Worm (Caenorhabditis elegans) whole organism, L4 larva: ENCODE data around the gene R05D8.11.

ENCODE experiments used
- F10B5.3 ChIP-seq: sonication (generic microtip); optimal IDR thresholded peaks from 2 replicates; lab custom pipeline; 2016; ENCODE audit warnings: mild to moderate bottlenecking, missing genetic modification characterization, missing compliant biosample characterization
- F26F4.8 ChIP-seq: fragments of 200-800 bp; sonication (Bioruptor generic); conservative IDR thresholded peaks from 2 replicates; pipeline ENCODE4 v1.3.6; 2022; ENCODE audit warnings: missing genetic modification characterization, missing compliant biosample characterization
- T20F7.1 ChIP-seq: fragments of 200-800 bp; sonication (Bioruptor generic); optimal IDR thresholded peaks from 2 replicates; lab custom pipeline; 2018; ENCODE audit warnings: mild to moderate bottlenecking, missing genetic modification characterization, missing compliant biosample characterization
- Y75B8A.6 ChIP-seq: fragments of 200-800 bp; sonication (Bioruptor generic); IDR thresholded peaks from 2 replicates; pipeline ENCODE4 v1.3.6; 2022; ENCODE audit warnings: missing genetic modification reagents, missing genetic modification characterization, missing compliant biosample characterization
- ZK337.2 ChIP-seq: fragments of 200-800 bp; sonication (Bioruptor generic); IDR thresholded peaks from 2 replicates; pipeline ENCODE4 v1.3.6; 2022; ENCODE audit warnings: missing genetic modification reagents, missing genetic modification characterization, missing compliant biosample characterization
- arid-1 ChIP-seq: fragments of 200-800 bp; sonication (Bioruptor generic); conservative IDR thresholded peaks from 2 replicates; pipeline ENCODE4 v1.3.6; 2022; ENCODE audit warnings: missing genetic modification reagents, missing genetic modification characterization, missing compliant biosample characterization
- ceh-32 ChIP-seq: sonication (generic microtip); optimal IDR thresholded peaks from 2 replicates; lab custom pipeline; 2016; ENCODE audit warnings: mild to moderate bottlenecking, missing genetic modification characterization, missing compliant biosample characterization; ENCODE audit not compliant: poor library complexity
- ceh-44 ChIP-seq: fragments of 200-800 bp; sonication (Bioruptor generic); IDR thresholded peaks from 2 replicates; pipeline ENCODE4 v1.3.6; 2022; ENCODE audit warnings: missing genetic modification reagents, missing genetic modification characterization, missing compliant biosample characterization
- daf-12 ChIP-seq: fragments of 150-350 bp; optimal IDR thresholded peaks from 2 replicates; lab custom pipeline; 2014; ENCODE audit warnings: missing biosample characterization, missing genetic modification reagents, missing genetic modification characterization
- daf-16 ChIP-seq, 3 experiments: sonication (generic microtip); optimal IDR thresholded peaks; 2 replicates each; lab custom pipeline; 2016 to 2017; ENCODE audit warnings: missing genetic modification characterization in 3 of 3, missing genetic modification reagents in 3 of 3, mild to moderate bottlenecking in 2 of 3, missing compliant biosample characterization in 2 of 3, missing biosample characterization in 1 of 3, moderate library complexity in 1 of 3
- daf-8 ChIP-seq: fragments of 200-800 bp; sonication (Bioruptor generic); IDR thresholded peaks from 2 replicates; pipeline ENCODE4 v1.3.6; 2022; ENCODE audit warnings: missing genetic modification characterization, missing compliant biosample characterization
- dmd-6 ChIP-seq: fragments of 200-800 bp; sonication (Bioruptor generic); IDR thresholded peaks from 2 replicates; pipeline ENCODE4 v1.3.6; 2022; ENCODE audit warnings: missing genetic modification reagents, missing genetic modification characterization, missing compliant biosample characterization
- gei-8 ChIP-seq: fragments of 200-800 bp; sonication (Bioruptor generic); optimal IDR thresholded peaks from 2 replicates; lab custom pipeline; 2018; ENCODE audit warnings: mild to moderate bottlenecking, missing genetic modification characterization, missing compliant biosample characterization
- hif-1 ChIP-seq, 2 experiments: sonication (generic microtip); optimal IDR thresholded peaks; 2 replicates each; lab custom pipeline; 2016 to 2017; ENCODE audit warnings: missing compliant biosample characterization in 2 of 2, missing genetic modification characterization in 2 of 2, missing genetic modification reagents in 2 of 2, missing genotype in 2 of 2, mild to moderate bottlenecking in 1 of 2
- hlh-11 ChIP-seq: fragments of 200-800 bp; sonication (Bioruptor generic); optimal IDR thresholded peaks from 2 replicates; lab custom pipeline; 2018; ENCODE audit warnings: mild to moderate bottlenecking, missing genetic modification characterization, missing compliant biosample characterization
- hlh-30 ChIP-seq: sonication (generic microtip); optimal IDR thresholded peaks from 2 replicates; lab custom pipeline; 2017; ENCODE audit warnings: antibody characterized with exemption, mild to moderate bottlenecking, missing genetic modification characterization, missing compliant biosample characterization; ENCODE audit not compliant: insufficient read depth
- lir-3 ChIP-seq: sonication (generic microtip); optimal IDR thresholded peaks from 2 replicates; lab custom pipeline; 2016; ENCODE audit warnings: mild to moderate bottlenecking, missing genetic modification characterization, missing compliant biosample characterization
- madf-5 ChIP-seq, 2 experiments: fragments of 200-800 bp; sonication (Bioruptor generic); IDR thresholded peaks; 2 replicates each; pipeline ENCODE4 v1.3.6; 2022; ENCODE audit warnings: missing compliant biosample characterization in 2 of 2, missing genetic modification characterization in 2 of 2
- mdl-1 ChIP-seq, 2 experiments: fragments of 150-350 bp in 1 of 2; sonication (generic microtip) in 1 of 2; optimal IDR thresholded peaks; 2 replicates each; lab custom pipeline; 2014 to 2017; ENCODE audit warnings: missing biosample characterization in 2 of 2, missing genetic modification characterization in 2 of 2
- mep-1 ChIP-seq: fragments of 150-350 bp; sonication (generic microtip); optimal IDR thresholded peaks from 3 replicates; lab custom pipeline; 2014; ENCODE audit warnings: missing biosample characterization, missing genetic modification characterization
- nhr-111 ChIP-seq: fragments of 200-800 bp; sonication (Bioruptor generic); optimal IDR thresholded peaks from 2 replicates; lab custom pipeline; 2018; ENCODE audit warnings: mild to moderate bottlenecking, missing genetic modification characterization, missing compliant biosample characterization
- nhr-28 ChIP-seq: fragments of 150-350 bp; optimal IDR thresholded peaks from 2 replicates; lab custom pipeline; 2014; ENCODE audit warnings: missing biosample characterization, missing genetic modification characterization
- nhr-76 ChIP-seq: fragments of 150-350 bp; optimal IDR thresholded peaks from 2 replicates; lab custom pipeline; 2014; ENCODE audit warnings: missing biosample characterization, missing genetic modification characterization
- nhr-77 ChIP-seq: fragments of 150-350 bp; optimal IDR thresholded peaks from 2 replicates; lab custom pipeline; 2014; ENCODE audit warnings: missing biosample characterization, missing genetic modification characterization
- php-3 ChIP-seq: fragments of 200-800 bp; sonication (Bioruptor generic); IDR thresholded peaks from 2 replicates; pipeline ENCODE4 v1.3.6; 2022; ENCODE audit warnings: missing genetic modification reagents, missing genetic modification characterization, missing compliant biosample characterization
- pqm-1 ChIP-seq: sonication (generic microtip); optimal IDR thresholded peaks from 2 replicates; lab custom pipeline; 2017; ENCODE audit warnings: missing biosample characterization, missing genetic modification characterization
- saeg-2 ChIP-seq: fragments of 200-800 bp; sonication (Bioruptor generic); IDR thresholded peaks from 2 replicates; pipeline ENCODE4 v1.3.6; 2022; ENCODE audit warnings: missing genetic modification reagents, missing genetic modification characterization, missing compliant biosample characterization
- set-16 ChIP-seq: fragments of 200-800 bp; sonication (Bioruptor generic); IDR thresholded peaks from 2 replicates; pipeline ENCODE4 v1.3.6; 2022; ENCODE audit warnings: missing genetic modification reagents, missing genetic modification characterization, missing compliant biosample characterization
- skn-1 ChIP-seq: fragments of 150-350 bp; optimal IDR thresholded peaks from 2 replicates; lab custom pipeline; 2014; ENCODE audit warnings: missing biosample characterization, missing genetic modification characterization
- unc-39 ChIP-seq: sonication (generic microtip); optimal IDR thresholded peaks from 2 replicates; lab custom pipeline; 2017; ENCODE audit warnings: missing biosample characterization, missing genetic modification characterization
- unc-62 ChIP-seq, 3 experiments: fragments of 150-350 bp in 1 of 3; sonication (generic microtip); optimal IDR thresholded peaks in 2 of 3; peaks in 1 of 3; 1 replicate in 1 of 3; 2 replicates in 2 of 3; lab custom pipeline; 2014 to 2017; ENCODE audit warnings: missing biosample characterization in 3 of 3, missing genetic modification characterization in 3 of 3, missing genetic modification reagents in 3 of 3, missing genotype in 1 of 3
- zfp-2 ChIP-seq: sonication (generic microtip); optimal IDR thresholded peaks from 2 replicates; lab custom pipeline; 2016; ENCODE audit warnings: mild to moderate bottlenecking, missing genetic modification characterization, missing compliant biosample characterization
- zip-2 ChIP-seq: fragments of 150-350 bp; optimal IDR thresholded peaks from 2 replicates; lab custom pipeline; 2014; ENCODE audit warnings: missing biosample characterization, missing genetic modification characterization
- ztf-7 ChIP-seq: fragments of 150-350 bp; optimal IDR thresholded peaks from 2 replicates; lab custom pipeline; 2014; ENCODE audit warnings: missing biosample characterization, missing genetic modification characterization

R05D8.11 gene

DNA sequence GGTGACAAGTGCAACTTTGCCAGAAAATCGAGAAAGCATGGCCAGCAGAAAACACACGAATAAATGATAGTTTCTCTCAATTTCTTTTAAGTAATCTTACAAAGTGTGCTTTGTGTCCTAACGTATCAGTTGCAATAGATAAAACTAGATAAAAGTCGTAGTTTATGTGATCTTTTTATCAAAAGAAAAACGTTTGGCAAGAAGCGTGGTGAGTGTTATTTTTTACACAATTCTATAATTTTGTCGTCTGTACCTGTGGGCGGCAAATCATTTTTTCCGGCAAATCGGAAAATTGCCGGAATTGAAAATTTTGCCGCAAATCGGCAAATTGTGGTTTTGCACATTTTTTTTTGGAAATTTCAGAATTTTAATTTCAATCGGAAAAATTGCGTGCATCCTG is 13.2 kb downstream of the R05D8.11 start, which contains the start of gene R05D8.9:
Gene R05D8.9, minus strand, starts transcription at position 101 of the 400 bp plus-strand sequence.
- TF ChIP-seq unc-39 (tag; lab: Kevin White, UChicago) (no peak), nhr-28 (tag; lab: Kevin White, UChicago) (peak; percentile 78), unc-62 (GFP tag; optimal IDR thresholded peaks at IDR 0.05 in 1 of 2; lab: Kevin White, UChicago) (peak in 1 of 2 experiments; percentile 64), unc-62 (tag; optimal IDR thresholded peaks at IDR 0.05; lab: Kevin White, UChicago) (no peak)
- TF ChIP-seq, all 104 proteins: peak for 2

- TF ChIP-seq hlh-11 (tag; lab: Kevin White, UChicago) (peak; percentile 25), dmd-6 (GFP tag; lab: Robert Waterston, UW) (peak; percentile 71), daf-8 (no peak), pqm-1 (tag; lab: Kevin White, UChicago) (peak; percentile 65), daf-16 (GFP tag; optimal IDR thresholded peaks at IDR 0.05; lab: Kevin White, UChicago) (no peak), daf-16 (tag; optimal IDR thresholded peaks at IDR 0.05; lab: Kevin White, UChicago) (peak; percentile 76), unc-62 (GFP tag; optimal IDR thresholded peaks at IDR 0.05 in 1 of 2; lab: Kevin White, UChicago) (no peak), unc-62 (tag; optimal IDR thresholded peaks at IDR 0.05; lab: Kevin White, UChicago) (no peak), php-3 (GFP tag; lab: Robert Waterston, UW) (0 out of 2 replicates have a peak, but pooled peaks have one; percentile 11), ZK337.2 (no peak), F10B5.3 (tag; lab: Kevin White, UChicago) (no peak), hlh-30 (no peak), nhr-111 (no peak), ztf-7 (tag; lab: Kevin White, UChicago) (no peak), zip-2 (no peak), gei-8 (no peak), ceh-32 (no peak), madf-5 (GFP tag; IDR thresholded peaks at IDR 0.05; lab: Robert Waterston, UW) (no peak), nhr-77 (peak; percentile 81), unc-39 (tag; lab: Kevin White, UChicago) (no peak), Y75B8A.6 (GFP tag; lab: Robert Waterston, UW) (no peak), zfp-2 (tag; lab: Kevin White, UChicago) (no peak), mep-1 (tag; lab: Kevin White, UChicago) (no peak), nhr-76 (no peak), nhr-28 (tag; lab: Kevin White, UChicago) (peak; percentile 92), T20F7.1 (GFP tag; lab: Kevin White, UChicago) (no peak), F26F4.8 (GFP tag; lab: Robert Waterston, UW) (no peak)
Measured at ce11 chrV:2765052-2765451, 15.6 kb downstream of the R05D8.11 start, which contains the start of gene dhs-14. Gene dhs-14, minus strand, starts transcription at chrV:2765200.

DNA sequence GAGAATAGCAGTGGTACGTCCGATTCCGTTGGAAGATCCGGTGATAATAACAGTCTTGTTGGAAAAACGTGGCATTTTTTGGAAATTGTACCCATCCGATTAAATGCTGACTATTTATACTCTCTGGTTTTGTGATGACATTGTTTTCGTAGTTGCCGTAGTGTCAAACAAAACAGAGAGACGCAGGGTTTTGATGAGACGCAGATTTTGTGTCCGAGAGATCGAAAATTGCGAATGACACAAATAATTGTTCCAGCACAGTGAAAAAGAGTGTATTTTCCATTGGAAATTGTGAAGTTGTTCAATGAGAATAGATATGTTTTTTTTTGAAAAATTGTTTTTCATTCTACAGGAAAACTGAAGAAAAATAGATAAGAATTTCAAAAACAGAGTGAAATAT is 17.6 kb downstream of the R05D8.11 start, which contains the start of gene R05D8.7:
Gene R05D8.7, minus strand, starts transcription at position 104 of the 400 bp plus-strand sequence.
- TF ChIP-seq nhr-28 (tag; lab: Kevin White, UChicago) (peak; percentile 54), lir-3 (no peak), daf-12 (tag; lab: Kevin White, UChicago) (no peak)
- TF ChIP-seq, all 104 proteins: peak for 1

ce11 chrV:2761470-2761869 is 19.2 kb downstream of the R05D8.11 start:
- TF ChIP-seq set-16 (GFP tag; lab: Robert Waterston, UW) (peak; percentile 66), zfp-2 (tag; lab: Kevin White, UChicago) (no peak)

- TF ChIP-seq mdl-1 (tag; optimal IDR thresholded peaks at IDR 0.05; lab: Kevin White, UChicago), result no peak
- TF ChIP-seq skn-1 (tag; lab: Kevin White, UChicago), result no peak
Measured at ce11 chrV:2759456-2759855, 21.2 kb downstream of the R05D8.11 start, which contains the start of gene srg-58. Gene srg-58, minus strand, starts transcription at chrV:2759556.

- TF ChIP-seq arid-1 (GFP tag; lab: Robert Waterston, UW), result no peak
- TF ChIP-seq set-16 (GFP tag; lab: Robert Waterston, UW), result peak; percentile 55
- no peak for TF ChIP-seq hif-1 (tag; optimal IDR thresholded peaks at IDR 0.05; lab: Kevin White, UChicago)
- TF ChIP-seq ceh-44, result 0 out of 2 replicates have a peak, but pooled peaks have one; percentile 8
- no peak for TF ChIP-seq saeg-2 (GFP tag; lab: Robert Waterston, UW)
- 0 out of 2 replicates have a peak, but pooled peaks have one; percentile 32 for TF ChIP-seq F26F4.8 (GFP tag; lab: Robert Waterston, UW)
Measured at ce11 chrV:2758437-2758836, 22.2 kb downstream of the R05D8.11 start.
